Worm (Caenorhabditis elegans) whole organism, L4 larva: ENCODE results near the gene R09F10.8.
"Not testable (repeated sequence)": the region's sequence is repeated elsewhere in the genome, so short reads cannot be mapped to it uniquely, and the experiment has no call there.

Experiments
- F26F4.8 ChIP-seq: fragments of 200-800 bp; sonication (Bioruptor generic); conservative IDR thresholded peaks from 2 replicates; pipeline ENCODE4 v1.3.6; 2022; ENCODE audit warnings: missing genetic modification characterization, missing compliant biosample characterization
- T26A8.4 ChIP-seq: fragments of 200-800 bp; sonication (Bioruptor generic); IDR thresholded peaks from 2 replicates; pipeline ENCODE4 v1.3.6; 2022; ENCODE audit warnings: missing genetic modification characterization, missing compliant biosample characterization
- Y105C5A.15 ChIP-seq: fragments of 200-800 bp; sonication (Bioruptor generic); IDR thresholded peaks from 2 replicates; pipeline ENCODE4 v1.3.6; 2022; ENCODE audit warnings: missing genetic modification characterization, missing compliant biosample characterization
- Y75B8A.6 ChIP-seq: fragments of 200-800 bp; sonication (Bioruptor generic); IDR thresholded peaks from 2 replicates; pipeline ENCODE4 v1.3.6; 2022; ENCODE audit warnings: missing genetic modification reagents, missing genetic modification characterization, missing compliant biosample characterization
- aha-1 ChIP-seq: fragments of 150-350 bp; peaks from one replicate; lab custom pipeline; 2014; ENCODE audit warnings: missing biosample characterization, missing genetic modification characterization
- ama-1 ChIP-seq: fragments of 150-350 bp; optimal IDR thresholded peaks from 2 replicates; lab custom pipeline; 2014; ENCODE audit warnings: inconsistent platforms, mixed read lengths
- ceh-20 ChIP-seq: fragments of 200-800 bp; sonication (Bioruptor generic); IDR thresholded peaks from 2 replicates; pipeline ENCODE4 v1.3.6; 2022; ENCODE audit warnings: missing genetic modification reagents, missing genetic modification characterization, missing compliant biosample characterization
- ceh-62 ChIP-seq: sonication (generic microtip); optimal IDR thresholded peaks from 2 replicates; lab custom pipeline; 2017; ENCODE audit warnings: missing biosample characterization, missing genetic modification characterization
- ctbp-1 ChIP-seq: fragments of 200-800 bp; sonication (Bioruptor generic); IDR thresholded peaks from 2 replicates; pipeline ENCODE4 v1.3.6; 2022; ENCODE audit warnings: missing genetic modification reagents, missing genetic modification characterization, missing compliant biosample characterization
- dmd-9 ChIP-seq: fragments of 200-800 bp; sonication (Bioruptor generic); IDR thresholded peaks from 2 replicates; pipeline ENCODE4 v1.3.6; 2022; ENCODE audit warnings: missing genetic modification reagents, missing genetic modification characterization, missing compliant biosample characterization
- dpl-1 ChIP-seq: fragments of 150-350 bp; optimal IDR thresholded peaks from 2 replicates; lab custom pipeline; 2014; ENCODE audit warnings: missing biosample characterization, missing genetic modification reagents, missing genetic modification characterization
- duxl-1 ChIP-seq: sonication (generic microtip); optimal IDR thresholded peaks from 2 replicates; lab custom pipeline; 2016; ENCODE audit warnings: mild to moderate bottlenecking, missing genetic modification characterization, moderate library complexity, missing compliant biosample characterization; ENCODE audit not compliant: poor library complexity
- egl-27 ChIP-seq: sonication (generic microtip); optimal IDR thresholded peaks from 3 replicates; lab custom pipeline; 2017; ENCODE audit warnings: missing biosample characterization, missing genetic modification reagents, missing genetic modification characterization
- gei-8 ChIP-seq: fragments of 200-800 bp; sonication (Bioruptor generic); optimal IDR thresholded peaks from 2 replicates; lab custom pipeline; 2018; ENCODE audit warnings: mild to moderate bottlenecking, missing genetic modification characterization, missing compliant biosample characterization
- lim-7 ChIP-seq: fragments of 200-800 bp; sonication (Bioruptor generic); IDR thresholded peaks from 2 replicates; pipeline ENCODE4 v1.3.6; 2022; ENCODE audit warnings: missing genetic modification characterization, missing compliant biosample characterization
- madf-9 ChIP-seq: fragments of 200-800 bp; sonication (Bioruptor generic); conservative IDR thresholded peaks from 2 replicates; pipeline ENCODE4 v1.3.6; 2022; ENCODE audit warnings: missing genetic modification reagents, missing genetic modification characterization, missing compliant biosample characterization
- mdl-1 ChIP-seq, 2 experiments: fragments of 150-350 bp in 1 of 2; sonication (generic microtip) in 1 of 2; optimal IDR thresholded peaks; 2 replicates each; lab custom pipeline; 2014 to 2017; ENCODE audit warnings: missing biosample characterization in 2 of 2, missing genetic modification characterization in 2 of 2
- mep-1 ChIP-seq: fragments of 150-350 bp; sonication (generic microtip); optimal IDR thresholded peaks from 3 replicates; lab custom pipeline; 2014; ENCODE audit warnings: missing biosample characterization, missing genetic modification characterization
- mxl-3 ChIP-seq: fragments of 200-800 bp; sonication (Bioruptor generic); optimal IDR thresholded peaks from 2 replicates; lab custom pipeline; 2018; ENCODE audit warnings: mild to moderate bottlenecking, missing genetic modification characterization, missing compliant biosample characterization
- nhr-102 ChIP-seq: sonication (generic microtip); optimal IDR thresholded peaks from 2 replicates; lab custom pipeline; 2016; ENCODE audit warnings: mild to moderate bottlenecking, missing genetic modification characterization, moderate library complexity, missing compliant biosample characterization
- nhr-11 ChIP-seq: fragments of 150-350 bp; optimal IDR thresholded peaks from 2 replicates; lab custom pipeline; 2014; ENCODE audit warnings: missing biosample characterization, missing genetic modification characterization
- nhr-111 ChIP-seq: fragments of 200-800 bp; sonication (Bioruptor generic); optimal IDR thresholded peaks from 2 replicates; lab custom pipeline; 2018; ENCODE audit warnings: mild to moderate bottlenecking, missing genetic modification characterization, missing compliant biosample characterization
- nhr-237 ChIP-seq: sonication (generic microtip); optimal IDR thresholded peaks from 2 replicates; lab custom pipeline; 2017; ENCODE audit warnings: missing biosample characterization, missing genetic modification characterization
- nhr-28 ChIP-seq: fragments of 150-350 bp; optimal IDR thresholded peaks from 2 replicates; lab custom pipeline; 2014; ENCODE audit warnings: missing biosample characterization, missing genetic modification characterization
- nhr-42 ChIP-seq: fragments of 200-800 bp; sonication (Bioruptor generic); IDR thresholded peaks from 2 replicates; pipeline ENCODE4 v1.3.6; 2022; ENCODE audit warnings: missing genetic modification characterization, missing compliant biosample characterization
- pha-4 ChIP-seq, 2 experiments: fragments of 150-350 bp in 1 of 2; fragments of 200-800 bp in 1 of 2; sonication (Bioruptor generic) in 1 of 2; IDR thresholded peaks in 1 of 2; optimal IDR thresholded peaks in 1 of 2; 2 replicates each; pipeline versions ENCODE4 v1.3.6 to Lab custom; 2014 to 2022; ENCODE audit warnings: missing genetic modification characterization in 2 of 2, missing genetic modification reagents in 2 of 2, missing biosample characterization in 1 of 2, missing compliant biosample characterization in 1 of 2
- pqm-1 ChIP-seq: sonication (generic microtip); optimal IDR thresholded peaks from 2 replicates; lab custom pipeline; 2017; ENCODE audit warnings: missing biosample characterization, missing genetic modification characterization
- saeg-2 ChIP-seq: fragments of 200-800 bp; sonication (Bioruptor generic); IDR thresholded peaks from 2 replicates; pipeline ENCODE4 v1.3.6; 2022; ENCODE audit warnings: missing genetic modification reagents, missing genetic modification characterization, missing compliant biosample characterization
- unc-39 ChIP-seq: sonication (generic microtip); optimal IDR thresholded peaks from 2 replicates; lab custom pipeline; 2017; ENCODE audit warnings: missing biosample characterization, missing genetic modification characterization

Gene R09F10.8

ce11 chrX:8321811-8322210 is 4.4 kb downstream of the R09F10.8 start, which contains the start of gene abu-9:
Gene abu-9, plus strand, starts transcription at chrX:8322111.
- not testable (repeated sequence) for TF ChIP-seq duxl-1; ama-1 (lab: Kevin White, UChicago); unc-39 (tag; lab: Kevin White, UChicago)

DNA sequence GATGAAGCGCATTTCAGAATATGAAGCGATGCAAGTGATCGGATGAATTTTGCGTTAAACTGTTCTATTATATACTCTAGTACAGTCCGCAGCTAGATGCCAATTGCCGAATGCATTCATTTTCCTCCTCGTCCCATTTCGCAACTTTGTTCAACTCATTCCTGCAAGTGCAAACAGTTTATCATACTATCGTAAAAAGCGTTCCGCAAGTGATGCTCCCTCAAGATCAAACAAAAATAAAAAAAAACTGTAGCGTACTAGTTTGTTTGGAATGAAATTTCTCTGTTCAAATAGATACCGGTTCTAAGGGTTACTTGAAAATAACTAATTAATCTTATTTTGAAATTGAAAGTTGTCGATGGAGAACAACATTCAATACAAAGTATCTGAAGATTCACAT is 5.4 kb downstream of the R09F10.8 start, which contains the start of gene pqn-57:
Gene pqn-57, minus strand, starts transcription at position 101 of the 400 bp plus-strand sequence.
- no peak for TF ChIP-seq gei-8
- no peak for TF ChIP-seq dpl-1

- TF ChIP-seq duxl-1: no peak
- TF ChIP-seq, all 104 proteins: peak for 0
These were observed 7.3 kb downstream of the R09F10.8 start, which contains the start of gene srh-11 for ce11 chrX:8318950-8319349. Gene srh-11, minus strand, starts transcription at chrX:8319050.

ce11 chrX:8311590-8311989 is 14.7 kb downstream of the R09F10.8 start:
- TF ChIP-seq aha-1: peak; percentile 26
- TF ChIP-seq Y75B8A.6 (GFP tag; lab: Robert Waterston, UW): no peak

ce11 chrX:8310747-8311146 is 15.5 kb downstream of the R09F10.8 start:
- no peak for TF ChIP-seq nhr-237 (tag; lab: Kevin White, UChicago)
- no peak for TF ChIP-seq egl-27 (tag; lab: Kevin White, UChicago)
- TF ChIP-seq aha-1: peak; percentile 78

ce11 chrX:8308491-8308890 is 17.8 kb downstream of the R09F10.8 start:
- TF ChIP-seq nhr-42 (GFP tag; lab: Robert Waterston, UW) (no peak), aha-1 (peak; percentile 79), ceh-62 (tag; lab: Kevin White, UChicago) (no peak)

DNA sequence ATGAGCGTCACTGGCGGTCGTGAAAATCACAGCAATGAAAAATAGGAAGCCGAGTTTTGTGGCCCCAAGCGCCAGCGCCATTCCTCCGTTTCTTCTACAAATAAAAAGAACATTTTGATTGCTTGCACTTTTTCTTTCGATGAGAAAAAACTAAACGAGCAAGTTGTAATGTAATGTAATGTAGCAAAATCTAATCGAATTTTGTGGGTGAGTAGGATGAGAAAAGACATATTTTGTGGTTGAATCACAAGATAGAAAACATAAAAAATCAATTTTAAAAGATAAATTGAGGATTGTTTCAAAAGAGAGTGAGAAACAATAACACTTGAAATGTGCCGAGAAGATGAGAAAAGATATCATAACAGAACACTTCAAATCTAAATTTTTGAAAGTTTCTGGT is 18.7 kb downstream of the R09F10.8 start, which contains the start of gene R09F10.5:
Gene R09F10.5, minus strand, starts transcription at position 101 of the 400 bp plus-strand sequence.
- no peak for TF ChIP-seq F26F4.8 (GFP tag; lab: Robert Waterston, UW)
- no peak for TF ChIP-seq T26A8.4
- TF ChIP-seq nhr-111 (GFP tag; lab: Kevin White, UChicago): no peak
- TF ChIP-seq dmd-9 (GFP tag; lab: Robert Waterston, UW): no peak

ce11 chrX:8302803-8303202 is 23.4 kb downstream of the R09F10.8 start:
- TF ChIP-seq unc-39 (tag; lab: Kevin White, UChicago) (no peak), nhr-28 (tag; lab: Kevin White, UChicago) (peak; percentile 8), Y105C5A.15 (GFP tag; lab: Robert Waterston, UW) (no peak)

ce11 chrX:8302299-8302698 is 24.0 kb downstream of the R09F10.8 start, which contains the start of gene inx-5:
Gene inx-5, minus strand, starts transcription at chrX:8302399.
- TF ChIP-seq ctbp-1 (GFP tag; lab: Robert Waterston, UW) (no peak), unc-39 (tag; lab: Kevin White, UChicago) (no peak), saeg-2 (GFP tag; lab: Robert Waterston, UW) (no peak), nhr-11 (no peak), nhr-111 (GFP tag; lab: Kevin White, UChicago) (no peak), mep-1 (tag; lab: Kevin White, UChicago) (no peak), lim-7 (no peak), ceh-62 (tag; lab: Kevin White, UChicago) (no peak), ceh-20 (no peak), pqm-1 (tag; lab: Kevin White, UChicago) (no peak), mxl-3 (GFP tag; lab: Kevin White, UChicago) (no peak), mdl-1 (tag; optimal IDR thresholded peaks at IDR 0.05; lab: Kevin White, UChicago) (no peak), madf-9 (GFP tag; lab: Robert Waterston, UW) (no peak), pha-4 (GFP tag; IDR thresholded peaks at IDR 0.05; lab: Robert Waterston, UW) (no peak), pha-4 (tag; optimal IDR thresholded peaks at IDR 0.05; lab: Kevin White, UChicago) (no peak), nhr-102 (tag; lab: Kevin White, UChicago) (no peak)
